In genomic region chrII:9891031-9891689, ce11 we compare ENCODE assay signal across 2 worm cellular contexts.
TF ChIP-seq lines count a peak whose summit lies in the region.

Gene vgln-1, minus strand, starts transcription at chrII:9891081.

TF ChIP-seq in whole organism, L2 larva, 48 proteins besides CTCF, POLR2A, EP300 and RAD21 (continued from another document):
- TF ChIP-seq ceh-16 (tag; optimal IDR thresholded peaks at IDR 0.05; lab: Kevin White, UChicago) (no peak), nhr-10 (tag; optimal IDR thresholded peaks at IDR 0.05; lab: Kevin White, UChicago) (no peak), mbf-1 (tag; optimal IDR thresholded peaks at IDR 0.05; lab: Kevin White, UChicago) (no peak), nhr-129 (tag; optimal IDR thresholded peaks at IDR 0.05; lab: Kevin White, UChicago) (peak; percentile 49), peb-1 (tag; optimal IDR thresholded peaks at IDR 0.05; lab: Kevin White, UChicago) (no peak), blmp-1 (tag; optimal IDR thresholded peaks at IDR 0.05; lab: Kevin White, UChicago; ENCODE audit: insufficient read depth) (no peak), C34F6.9 (tag; optimal IDR thresholded peaks at IDR 0.05; lab: Kevin White, UChicago) (no peak), nhr-11 (tag; optimal IDR thresholded peaks at IDR 0.05; lab: Kevin White, UChicago) (no peak), alr-1 (tag; optimal IDR thresholded peaks at IDR 0.05; lab: Kevin White, UChicago) (no peak), crh-2 (tag; optimal IDR thresholded peaks at IDR 0.05; lab: Kevin White, UChicago) (peak; percentile 41), lsy-2 (tag; optimal IDR thresholded peaks at IDR 0.05; lab: Kevin White, UChicago) (peak in 1 of 2 experiments; percentile 26), ztf-11 (tag; optimal IDR thresholded peaks at IDR 0.05; lab: Kevin White, UChicago) (no peak), ceh-82 (tag; optimal IDR thresholded peaks at IDR 0.05; lab: Kevin White, UChicago) (no peak), R02D3.7 (tag; optimal IDR thresholded peaks at IDR 0.05; lab: Kevin White, UChicago) (no peak), elt-1 (tag; optimal IDR thresholded peaks at IDR 0.05; lab: Kevin White, UChicago) (no peak), nhr-77 (tag; optimal IDR thresholded peaks at IDR 0.05; lab: Kevin White, UChicago) (no peak), nhr-6 (tag; optimal IDR thresholded peaks at IDR 0.05; lab: Kevin White, UChicago) (no peak)

TF ChIP-seq in whole organism, L4 larva, 104 proteins besides CTCF, POLR2A, EP300 and RAD21 (continued from another document):
- TF ChIP-seq unc-62 (GFP tag; optimal IDR thresholded peaks at IDR 0.05 in 1 of 2; lab: Kevin White, UChicago) (peak in 1 of 2 experiments; percentile 60), unc-62 (tag; optimal IDR thresholded peaks at IDR 0.05; lab: Kevin White, UChicago) (no peak), ceh-32 (tag; optimal IDR thresholded peaks at IDR 0.05; lab: Kevin White, UChicago; ENCODE audit: poor library complexity) (no peak)
TF ChIP-seq in whole organism, L4 larva: peak in this region for 14.
